Fruit fly (Drosophila melanogaster) whole organism, embryonic: ENCODE measurements around the gene Cyp28c1.

Experiments used
- BEAF-32 ChIP-seq: fragments of 200-800 bp; sonication (Bioruptor generic); optimal IDR thresholded peaks from 3 replicates; lab custom pipeline; 2017; ENCODE audit warnings: missing biosample characterization, missing genetic modification characterization, mild to moderate bottlenecking, moderate library complexity, missing genetic modification reagents
- CG10267 ChIP-seq: fragments of 200-800 bp; sonication (Bioruptor generic); optimal IDR thresholded peaks from 2 replicates; lab custom pipeline; 2018; ENCODE audit warnings: missing biosample characterization, mild to moderate bottlenecking, missing genetic modification characterization, moderate library complexity
- CG11696 ChIP-seq: fragments of 200-800 bp; sonication (Bioruptor generic); IDR thresholded peaks from 2 replicates; pipeline ENCODE4 v1.3.6; 2022; ENCODE audit warnings: missing biosample characterization, missing genetic modification characterization
- CG14710 ChIP-seq: fragments of 200-800 bp; sonication (Bioruptor generic); optimal IDR thresholded peaks from 3 replicates; lab custom pipeline; 2019; ENCODE audit warnings: missing biosample characterization, mild to moderate bottlenecking, missing genetic modification characterization, moderate library complexity
- CG16813 ChIP-seq: fragments of 200-800 bp; sonication (Bioruptor generic); IDR thresholded peaks from 3 replicates; pipeline ENCODE4 v1.3.6; 2022; ENCODE audit warnings: missing biosample characterization, missing genetic modification characterization; ENCODE audit not compliant: partially characterized antibody
- CG17612 ChIP-seq: fragments of 200-800 bp; sonication (Bioruptor generic); IDR thresholded peaks from 2 replicates; pipeline ENCODE4 v1.3.6; 2022; ENCODE audit warnings: missing biosample characterization, missing genetic modification characterization
- CG18011 ChIP-seq: fragments of 200-800 bp; sonication (Bioruptor generic); optimal IDR thresholded peaks from 2 replicates; lab custom pipeline; 2017; ENCODE audit warnings: missing biosample characterization, missing genetic modification characterization, mild to moderate bottlenecking, moderate library complexity, missing genotype
- CG2129 ChIP-seq: fragments of 200-800 bp; sonication (Bioruptor generic); IDR thresholded peaks from 2 replicates; pipeline ENCODE4 v1.3.6; 2022; ENCODE audit warnings: missing biosample characterization, missing genetic modification characterization; ENCODE audit not compliant: partially characterized antibody
- CG31365 ChIP-seq: fragments of 200-800 bp; sonication (Bioruptor generic); optimal IDR thresholded peaks from 2 replicates; lab custom pipeline; 2018; ENCODE audit warnings: missing biosample characterization, mild to moderate bottlenecking, missing genetic modification characterization
- CG4328 ChIP-seq: fragments of 200-800 bp; sonication (Bioruptor generic); optimal IDR thresholded peaks from 3 replicates; lab custom pipeline; 2017; ENCODE audit warnings: missing biosample characterization, missing genetic modification reagents, missing genetic modification characterization
- CG5180 ChIP-seq: fragments of 200-800 bp; sonication (Bioruptor generic); optimal IDR thresholded peaks from 3 replicates; lab custom pipeline; 2017; ENCODE audit warnings: missing biosample characterization, missing genetic modification characterization, mild to moderate bottlenecking, moderate library complexity, missing genetic modification reagents
- CG6791 ChIP-seq: fragments of 200-800 bp; sonication (Bioruptor generic); IDR thresholded peaks from 3 replicates; pipeline ENCODE4 v1.3.6; 2022; ENCODE audit warnings: missing biosample characterization, missing genetic modification characterization; ENCODE audit not compliant: partially characterized antibody
- CG7839 ChIP-seq: fragments of 200-800 bp; sonication (Bioruptor generic); optimal IDR thresholded peaks from 3 replicates; lab custom pipeline; 2018; ENCODE audit warnings: missing biosample characterization, mild to moderate bottlenecking, missing genetic modification characterization, moderate library complexity
- CG8290 ChIP-seq, 3 experiments: fragments of 200-800 bp; sonication (Bioruptor generic); optimal IDR thresholded peaks; 2 replicates each; lab custom pipeline; 2016 to 2019; ENCODE audit warnings: missing biosample characterization in 3 of 3, missing genetic modification characterization in 3 of 3, mild to moderate bottlenecking in 2 of 3, moderate library complexity in 1 of 3
- Dll ChIP-seq: fragments of 200-800 bp; sonication (Bioruptor generic); IDR thresholded peaks from 4 replicates; pipeline ENCODE4 v1.3.6; 2022; ENCODE audit warnings: missing biosample characterization, missing genetic modification characterization; ENCODE audit not compliant: partially characterized antibody
- ERR ChIP-seq: fragments of 200-800 bp; sonication (Bioruptor generic); optimal IDR thresholded peaks from 2 replicates; lab custom pipeline; 2016; ENCODE audit warnings: missing biosample characterization, missing genetic modification characterization
- Elba2 ChIP-seq: fragments of 200-800 bp; sonication (Bioruptor generic); optimal IDR thresholded peaks from 3 replicates; lab custom pipeline; 2016; ENCODE audit warnings: missing biosample characterization, missing genetic modification characterization
- Ets97D ChIP-seq: fragments of 200-800 bp; sonication (Bioruptor generic); optimal IDR thresholded peaks from 3 replicates; lab custom pipeline; 2016; ENCODE audit warnings: missing biosample characterization, missing genetic modification characterization
- Gug ChIP-seq: fragments of 200-800 bp; sonication (Bioruptor generic); IDR thresholded peaks from 4 replicates; pipeline ENCODE4 v1.3.6; 2022; ENCODE audit warnings: missing biosample characterization, missing genetic modification characterization
- Hr3 ChIP-seq: fragments of 200-800 bp; sonication (Bioruptor generic); optimal IDR thresholded peaks from 3 replicates; lab custom pipeline; 2016; ENCODE audit warnings: missing biosample characterization, missing genetic modification characterization
- Lhr ChIP-seq: fragments of 200-800 bp; sonication (Bioruptor generic); optimal IDR thresholded peaks from 3 replicates; lab custom pipeline; 2017; ENCODE audit warnings: mild to moderate bottlenecking, missing biosample characterization, missing genetic modification reagents, missing genetic modification characterization
- Med ChIP-seq: fragments of 200-800 bp; sonication (Bioruptor generic); peaks from one replicate; lab custom pipeline; 2016; ENCODE audit warnings: missing biosample characterization, missing genetic modification characterization, mild to moderate bottlenecking, inconsistent platforms, moderate library complexity
- Opbp ChIP-seq: fragments of 200-800 bp; sonication (Bioruptor generic); IDR thresholded peaks from 3 replicates; pipeline ENCODE4 v1.3.6; 2022; ENCODE audit warnings: missing biosample characterization, missing genetic modification characterization; ENCODE audit not compliant: partially characterized antibody
- Scr ChIP-seq: fragments of 200-800 bp; sonication (Bioruptor generic); IDR thresholded peaks from 2 replicates; pipeline ENCODE4 v1.3.6; 2022; ENCODE audit warnings: missing biosample characterization, missing genetic modification characterization; ENCODE audit not compliant: partially characterized antibody
- Sry-δ ChIP-seq: fragments of 200-800 bp; sonication (Bioruptor generic); optimal IDR thresholded peaks from 2 replicates; lab custom pipeline; 2016; ENCODE audit warnings: missing biosample characterization, missing genetic modification characterization
- amos ChIP-seq: fragments of 200-800 bp; sonication (Bioruptor generic); IDR thresholded peaks from 2 replicates; pipeline ENCODE4 v1.3.6; 2022; ENCODE audit warnings: missing biosample characterization, missing genetic modification characterization; ENCODE audit not compliant: partially characterized antibody
- bbx ChIP-seq: fragments of 200-800 bp; sonication (Bioruptor generic); IDR thresholded peaks from 2 replicates; pipeline ENCODE4 v1.3.6; 2022; ENCODE audit warnings: missing biosample characterization, missing genetic modification characterization; ENCODE audit not compliant: partially characterized antibody
- cg ChIP-seq: fragments of 200-800 bp; sonication (Bioruptor generic); optimal IDR thresholded peaks from 3 replicates; lab custom pipeline; 2019; ENCODE audit warnings: missing biosample characterization, mild to moderate bottlenecking, missing genetic modification characterization, moderate library complexity
- fd3F ChIP-seq: fragments of 200-800 bp; sonication (Bioruptor generic); optimal IDR thresholded peaks from 2 replicates; lab custom pipeline; 2018; ENCODE audit warnings: missing biosample characterization, mild to moderate bottlenecking, missing genetic modification characterization, moderate library complexity
- fu2 ChIP-seq: fragments of 200-800 bp; sonication (Bioruptor generic); optimal IDR thresholded peaks from 2 replicates; lab custom pipeline; 2016; ENCODE audit warnings: missing biosample characterization, missing genetic modification characterization
- jing ChIP-seq: fragments of 200-800 bp; sonication (Bioruptor generic); optimal IDR thresholded peaks from 2 replicates; lab custom pipeline; 2018; ENCODE audit warnings: missing biosample characterization, mild to moderate bottlenecking, missing genetic modification characterization
- p53 ChIP-seq: fragments of 200-800 bp; sonication (Bioruptor generic); optimal IDR thresholded peaks from 2 replicates; lab custom pipeline; 2016; ENCODE audit warnings: missing biosample characterization, missing genetic modification characterization
- phol ChIP-seq: fragments of 200-800 bp; sonication (Bioruptor generic); optimal IDR thresholded peaks from 3 replicates; lab custom pipeline; 2018; ENCODE audit warnings: missing biosample characterization, mild to moderate bottlenecking, missing genetic modification characterization, moderate library complexity
- prd ChIP-seq, 3 experiments: fragments of >200 bp in 2 of 3; fragments of 200-800 bp in 1 of 3; sonication (Bioruptor generic) in 1 of 3; optimal IDR thresholded peaks in 2 of 3; IDR thresholded peaks in 1 of 3; 2 replicates in 2 of 3; 3 replicates in 1 of 3; pipeline versions ENCODE4 v1.3.6 to Lab custom; 2017 to 2022; ENCODE audit warnings: missing biosample characterization in 1 of 3, missing genetic modification characterization in 1 of 3
- repo ChIP-seq: fragments of 200-800 bp; sonication (Bioruptor generic); optimal IDR thresholded peaks from 2 replicates; lab custom pipeline; 2016; ENCODE audit warnings: missing biosample characterization, missing genetic modification characterization
- sd ChIP-seq: fragments of 200-800 bp; sonication (Bioruptor generic); optimal IDR thresholded peaks from 3 replicates; lab custom pipeline; 2018; ENCODE audit warnings: missing biosample characterization, mild to moderate bottlenecking, missing genetic modification characterization, moderate library complexity
- sens ChIP-seq: fragments of 200-800 bp; sonication (Bioruptor generic); peaks from one replicate; lab custom pipeline; 2016; ENCODE audit warnings: missing biosample characterization, missing genetic modification characterization
- stwl ChIP-seq: fragments of 200-800 bp; sonication (Bioruptor generic); optimal IDR thresholded peaks from 3 replicates; lab custom pipeline; 2018; ENCODE audit warnings: missing biosample characterization, mild to moderate bottlenecking, missing genetic modification characterization, moderate library complexity
- trh ChIP-seq: fragments of 200-800 bp; sonication (Bioruptor generic); optimal IDR thresholded peaks from 2 replicates; lab custom pipeline; 2016; ENCODE audit warnings: missing biosample characterization, missing genetic modification characterization
- zen ChIP-seq: fragments of 200-800 bp; sonication (Bioruptor generic); optimal IDR thresholded peaks from 3 replicates; lab custom pipeline; 2018; ENCODE audit warnings: missing biosample characterization, mild to moderate bottlenecking, missing genetic modification characterization, moderate library complexity

Gene Cyp28c1

dm6 chrX:11796925-11797324 is 42.5 kb upstream of the Cyp28c1 start:
- TF ChIP-seq CG8290 (GFP tag; optimal IDR thresholded peaks at IDR 0.05; lab: Kevin White, UChicago): no peak
- TF ChIP-seq CG8290 (tag; optimal IDR thresholded peaks at IDR 0.05; lab: Kevin White, UChicago): peak in 1 of 2 experiments; percentile 24
- TF ChIP-seq stwl: peak; percentile 100
- no peak for TF ChIP-seq trh (GFP tag; lab: Kevin White, UChicago)
- TF ChIP-seq jing (GFP tag; lab: Kevin White, UChicago): no peak
- TF ChIP-seq zen (tag; lab: Kevin White, UChicago): peak; percentile 27
- no peak for TF ChIP-seq CG4328 (GFP tag; lab: Kevin White, UChicago)
- peak; percentile 48; the same call in 1 of the 2 replicates for TF ChIP-seq Scr (GFP tag; lab: Robert Waterston, UW)
- TF ChIP-seq CG7839 (tag; lab: Kevin White, UChicago): no peak
- no peak for TF ChIP-seq CG17612 (GFP tag; lab: Robert Waterston, UW)
- peak; percentile 34; the same call in 1 of the 3 replicates for TF ChIP-seq Opbp (GFP tag; lab: Robert Waterston, UW)
- TF ChIP-seq Ets97D (GFP tag; lab: Kevin White, UChicago): peak; percentile 52
- TF ChIP-seq Med: peak; percentile 43
- TF ChIP-seq Lhr: peak; percentile 1
- TF ChIP-seq amos: peak; percentile 50; the same call in 1 of the 2 replicates
- TF ChIP-seq Sry-δ (GFP tag; lab: Kevin White, UChicago): peak; percentile 34
- peak; percentile 79 for TF ChIP-seq p53 (GFP tag; lab: Kevin White, UChicago)
- TF ChIP-seq CG14710 (tag; lab: Kevin White, UChicago): peak; percentile 99
- no peak for TF ChIP-seq prd (optimal IDR thresholded peaks at IDR 0.05; lab: Kevin White, UChicago)
- 0 out of 3 replicates have a peak, but pooled peaks have one; percentile 10 for TF ChIP-seq prd (GFP tag; IDR thresholded peaks at IDR 0.05; lab: Robert Waterston, UW)
- TF ChIP-seq Gug (GFP tag; lab: Robert Waterston, UW): no peak
- TF ChIP-seq CG10267: peak; percentile 37
- TF ChIP-seq BEAF-32: peak; percentile 51
- TF ChIP-seq fu2: no peak
- no peak for TF ChIP-seq CG11696 (GFP tag; lab: Robert Waterston, UW)
- TF ChIP-seq CG6791 (GFP tag; lab: Robert Waterston, UW): peak; percentile 61; the same call in 2 of the 3 replicates
- 0 out of 4 replicates have a peak, but pooled peaks have one; percentile 28 for TF ChIP-seq Dll (GFP tag; lab: Robert Waterston, UW)
- TF ChIP-seq bbx (GFP tag; lab: Robert Waterston, UW): peak; percentile 45; the same call in 1 of the 2 replicates
- TF ChIP-seq CG2129 (GFP tag; lab: Robert Waterston, UW): no peak
- TF ChIP-seq Elba2 (GFP tag; lab: Kevin White, UChicago): peak; percentile 92
- TF ChIP-seq CG16813 (GFP tag; lab: Robert Waterston, UW): peak; percentile 63
- peak; percentile 61 for TF ChIP-seq cg (GFP tag; lab: Kevin White, UChicago)
- TF ChIP-seq CG5180 (GFP tag; lab: Kevin White, UChicago): no peak
- TF ChIP-seq, all 482 proteins: peak for 21

- TF ChIP-seq fd3F (no peak), zen (tag; lab: Kevin White, UChicago) (peak; percentile 17), stwl (peak; percentile 39), sd (tag; lab: Kevin White, UChicago) (no peak), repo (GFP tag; lab: Kevin White, UChicago) (no peak), Hr3 (GFP tag; lab: Kevin White, UChicago) (peak; percentile 45), phol (peak; percentile 40), ERR (GFP tag; lab: Kevin White, UChicago) (no peak), CG8290 (GFP tag; optimal IDR thresholded peaks at IDR 0.05; lab: Kevin White, UChicago) (peak; percentile 93), CG8290 (tag; optimal IDR thresholded peaks at IDR 0.05; lab: Kevin White, UChicago) (peak in 1 of 2 experiments; percentile 3), CG31365 (tag; lab: Kevin White, UChicago) (peak; percentile 69), CG14710 (tag; lab: Kevin White, UChicago) (peak; percentile 41), sens (GFP tag; lab: Kevin White, UChicago) (peak; percentile 6), CG18011 (GFP tag; lab: Kevin White, UChicago) (peak; percentile 91)
Observed at dm6 chrX:11798522-11798921, 40.9 kb upstream of the Cyp28c1 start.
